Fruit fly (Drosophila melanogaster): ENCODE measurements around the gene Mst84Dc.

Gene Mst84Dc

dm6 chr3R:7364573-7364972 lies at the start of gene Mst84Dc:
Mst84Dc (minus strand) TSS chr3R:7364673.
- no peak for TF ChIP-seq CG8478 (optimal IDR thresholded peaks at IDR 0.05)
- no peak for TF ChIP-seq pan (optimal IDR thresholded peaks at IDR 0.05)
- TF ChIP-seq EcR (GFP tag; optimal IDR thresholded peaks at IDR 0.05): no peak

- TF ChIP-seq CG8478 (optimal IDR thresholded peaks at IDR 0.05) (no peak), psq (optimal IDR thresholded peaks at IDR 0.05) (no peak)
Observed at dm6 chr3R:7406569-7406968, 42.1 kb upstream of the Mst84Dc start, which contains the start of gene Ir84a. Ir84a (plus strand) TSS chr3R:7406869.

dm6 chr3R:7394047-7394446 lies 29.6 kb upstream of the Mst84Dc start:
- no peak for TF ChIP-seq psq (optimal IDR thresholded peaks at IDR 0.05)
- no peak for TF ChIP-seq CG8478 (optimal IDR thresholded peaks at IDR 0.05)

- no peak for TF ChIP-seq Dll (optimal IDR thresholded peaks at IDR 0.05)
- no peak for TF ChIP-seq usp (GFP tag; optimal IDR thresholded peaks at IDR 0.05)
- no peak for TF ChIP-seq CG8478 (optimal IDR thresholded peaks at IDR 0.05)
- no peak for TF ChIP-seq pan (optimal IDR thresholded peaks at IDR 0.05)
- no peak for TF ChIP-seq EcR (GFP tag; optimal IDR thresholded peaks at IDR 0.05)
- no peak for TF ChIP-seq psq (optimal IDR thresholded peaks at IDR 0.05)
Observed at dm6 chr3R:7391113-7391512, 26.6 kb upstream of the Mst84Dc start, which contains the start of gene CG42650. CG42650 (plus strand) TSS chr3R:7391413.

dm6 chr3R:7369205-7369604 lies 4.7 kb upstream of the Mst84Dc start, which contains the start of gene MstProx:
MstProx (minus strand) TSS chr3R:7369305.
- TF ChIP-seq pan (optimal IDR thresholded peaks at IDR 0.05): no peak

dm6 chr3R:7365527-7365926 lies 1.1 kb upstream of the Mst84Dc start, which contains the start of the genes Mst84Db and Mst84Da:
Mst84Db (minus strand) TSS chr3R:7365627.
Mst84Da (plus strand) TSS chr3R:7365850.
- no peak for TF ChIP-seq CG8478 (optimal IDR thresholded peaks at IDR 0.05)
- no peak for TF ChIP-seq psq (optimal IDR thresholded peaks at IDR 0.05)
- no peak for TF ChIP-seq pan (optimal IDR thresholded peaks at IDR 0.05)
- TF ChIP-seq EcR (GFP tag; optimal IDR thresholded peaks at IDR 0.05): no peak
- no peak for TF ChIP-seq Dll (optimal IDR thresholded peaks at IDR 0.05)
- no peak for TF ChIP-seq usp (GFP tag; optimal IDR thresholded peaks at IDR 0.05)

- TF ChIP-seq Dll (optimal IDR thresholded peaks at IDR 0.05) (no peak), CG8478 (optimal IDR thresholded peaks at IDR 0.05) (no peak)
Observed at dm6 chr3R:7363673-7364072, 800 bp downstream of the Mst84Dc start, which contains the start of gene Mst84Dd. Mst84Dd (minus strand) TSS chr3R:7363773.

dm6 chr3R:7362023-7362422 lies 2.5 kb downstream of the Mst84Dc start, which contains the start of gene CG17944:
CG17944 (minus strand) TSS chr3R:7362123.
- TF ChIP-seq CG8478 (optimal IDR thresholded peaks at IDR 0.05) (no peak), psq (optimal IDR thresholded peaks at IDR 0.05) (no peak), Dll (optimal IDR thresholded peaks at IDR 0.05) (no peak), EcR (GFP tag; optimal IDR thresholded peaks at IDR 0.05) (no peak), usp (GFP tag; optimal IDR thresholded peaks at IDR 0.05) (no peak), pan (optimal IDR thresholded peaks at IDR 0.05) (no peak)

dm6 chr3R:7349452-7349851 lies 15.0 kb downstream of the Mst84Dc start, which contains the start of gene CG43290:
CG43290 (minus strand) TSS chr3R:7349552.
- TF ChIP-seq psq (optimal IDR thresholded peaks at IDR 0.05) (no peak), usp (GFP tag; optimal IDR thresholded peaks at IDR 0.05) (no peak), EcR (GFP tag; optimal IDR thresholded peaks at IDR 0.05) (no peak), Dll (optimal IDR thresholded peaks at IDR 0.05) (no peak), pan (optimal IDR thresholded peaks at IDR 0.05) (no peak), CG8478 (optimal IDR thresholded peaks at IDR 0.05) (no peak)

dm6 chr3R:7346445-7346844 lies 18.0 kb downstream of the Mst84Dc start, which contains the start of gene nxf4:
nxf4 (plus strand) TSS chr3R:7346730.
- TF ChIP-seq CG8478 (optimal IDR thresholded peaks at IDR 0.05): no peak
- no peak for TF ChIP-seq psq (optimal IDR thresholded peaks at IDR 0.05)
- TF ChIP-seq Dll (optimal IDR thresholded peaks at IDR 0.05): no peak
- no peak for TF ChIP-seq EcR (GFP tag; optimal IDR thresholded peaks at IDR 0.05)

- no peak for TF ChIP-seq EcR (GFP tag; optimal IDR thresholded peaks at IDR 0.05)
- TF ChIP-seq psq (optimal IDR thresholded peaks at IDR 0.05): no peak
- no peak for TF ChIP-seq CG8478 (optimal IDR thresholded peaks at IDR 0.05)
- no peak for TF ChIP-seq Dll (optimal IDR thresholded peaks at IDR 0.05)
- TF ChIP-seq usp (GFP tag; optimal IDR thresholded peaks at IDR 0.05): no peak
- no peak for TF ChIP-seq pan (optimal IDR thresholded peaks at IDR 0.05)
Observed at dm6 chr3R:7344769-7345168, 19.7 kb downstream of the Mst84Dc start, which contains the start of gene CG31496. CG31496 (plus strand) TSS chr3R:7345069.

- TF ChIP-seq EcR (GFP tag; optimal IDR thresholded peaks at IDR 0.05) (no peak), Dll (optimal IDR thresholded peaks at IDR 0.05) (no peak)
Observed at dm6 chr3R:7336454-7336853, 28.0 kb downstream of the Mst84Dc start.

dm6 chr3R:7334613-7335012 lies 29.9 kb downstream of the Mst84Dc start:
- TF ChIP-seq EcR (GFP tag; optimal IDR thresholded peaks at IDR 0.05): no peak

- TF ChIP-seq CG8478 (optimal IDR thresholded peaks at IDR 0.05) (no peak), EcR (GFP tag; optimal IDR thresholded peaks at IDR 0.05) (no peak), Dll (optimal IDR thresholded peaks at IDR 0.05) (no peak), usp (GFP tag; optimal IDR thresholded peaks at IDR 0.05) (no peak), psq (optimal IDR thresholded peaks at IDR 0.05) (no peak), pan (optimal IDR thresholded peaks at IDR 0.05) (no peak)
Observed at dm6 chr3R:7330695-7331094, 33.8 kb downstream of the Mst84Dc start.

Measured in whole organism.